Worm (Caenorhabditis elegans) whole organism, midembryonic: ENCODE results near the gene C17C3.11.

Source experiments
- T22C8.4 ChIP-seq: fragments of 200-800 bp; sonication (Bioruptor generic); IDR thresholded peaks from 2 replicates; pipeline ENCODE4 v1.3.6; 2022; ENCODE audit warnings: missing genetic modification characterization, missing compliant biosample characterization
- cog-1 ChIP-seq: sonication (generic microtip); optimal IDR thresholded peaks from 2 replicates; lab custom pipeline; 2016; ENCODE audit warnings: missing genetic modification characterization, missing compliant biosample characterization
- med-1 ChIP-seq: sonication (generic microtip); optimal IDR thresholded peaks from 2 replicates; lab custom pipeline; 2017; ENCODE audit warnings: missing genetic modification characterization, mild to moderate bottlenecking, missing compliant biosample characterization, antibody characterized with exemption, missing genetic modification reagents; ENCODE audit not compliant: insufficient read depth
- ref-1 ChIP-seq: fragments of 200-800 bp; sonication (Bioruptor generic); conservative IDR thresholded peaks from 2 replicates; pipeline ENCODE4 v1.3.6; 2022; ENCODE audit warnings: missing genetic modification reagents, missing genetic modification characterization, missing compliant biosample characterization
- ztf-23 ChIP-seq: fragments of 200-800 bp; sonication (Bioruptor generic); IDR thresholded peaks from 2 replicates; pipeline ENCODE4 v1.3.6; 2022; ENCODE audit warnings: missing genetic modification reagents, missing genetic modification characterization, missing compliant biosample characterization
- ztf-29 ChIP-seq: fragments of 200-800 bp; sonication (Bioruptor generic); IDR thresholded peaks from 2 replicates; pipeline ENCODE4 v1.3.6; 2022; ENCODE audit warnings: missing genetic modification reagents, missing genetic modification characterization, missing compliant biosample characterization

ce11 chrII:5525297-5525696 is 12.3 kb upstream of the C17C3.11 start, which contains the start of gene tbx-35:
- TF ChIP-seq ztf-29 (no peak), ref-1 (GFP tag; lab: Robert Waterston, UW) (no peak), med-1 (GFP tag; lab: Kevin White, UChicago) (no peak), cog-1 (tag; lab: Kevin White, UChicago) (no peak), T22C8.4 (GFP tag; lab: Robert Waterston, UW) (no peak), ztf-23 (GFP tag; lab: Robert Waterston, UW) (no peak)
